Worm (Caenorhabditis elegans): Measurements from ENCODE around the gene K10H10.6.

DNA sequence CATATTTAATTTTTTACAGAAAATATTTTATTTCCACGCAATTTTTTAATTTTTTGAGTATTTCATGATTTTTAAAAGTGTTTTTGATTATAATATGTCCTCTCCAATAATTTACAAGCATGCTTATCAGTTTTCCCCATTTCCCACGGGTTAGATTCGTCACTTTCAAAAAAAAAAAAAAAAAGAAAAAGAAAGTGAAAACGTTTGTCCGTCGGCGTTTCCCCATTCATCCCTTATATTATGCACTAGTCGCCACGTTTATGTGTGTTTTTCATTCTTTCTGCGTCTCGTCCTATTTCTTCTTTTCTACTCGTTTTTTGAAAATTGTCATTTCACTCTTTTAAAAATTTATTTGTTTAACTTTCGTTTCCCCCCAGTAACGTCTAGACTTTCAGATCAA is 13.7 kb upstream of the K10H10.6 start, which contains the start of gene vnut-1:
- no peak for TF ChIP-seq lsy-2 (tag; optimal IDR thresholded peaks at IDR 0.05)
- no peak for TF ChIP-seq unc-62 (GFP tag; optimal IDR thresholded peaks at IDR 0.05)
- no peak for TF ChIP-seq unc-120 (tag; optimal IDR thresholded peaks at IDR 0.05; ENCODE audit: poor library complexity, severe bottlenecking)
- no peak for TF ChIP-seq elt-3 (tag; optimal IDR thresholded peaks at IDR 0.05)
- TF ChIP-seq zip-8 (tag; optimal IDR thresholded peaks at IDR 0.05) = no peak
- no peak for TF ChIP-seq nhr-237 (tag; optimal IDR thresholded peaks at IDR 0.05)
- TF ChIP-seq lin-32 (GFP tag; optimal IDR thresholded peaks at IDR 0.05) = no peak
- no peak for TF ChIP-seq snpc-4 (tag; optimal IDR thresholded peaks at IDR 0.05)

All from whole organism, mixed stage, embryonic.